Worm (Caenorhabditis elegans): ENCODE data around the gene C06A1.3.

Gene C06A1.3

DNA sequence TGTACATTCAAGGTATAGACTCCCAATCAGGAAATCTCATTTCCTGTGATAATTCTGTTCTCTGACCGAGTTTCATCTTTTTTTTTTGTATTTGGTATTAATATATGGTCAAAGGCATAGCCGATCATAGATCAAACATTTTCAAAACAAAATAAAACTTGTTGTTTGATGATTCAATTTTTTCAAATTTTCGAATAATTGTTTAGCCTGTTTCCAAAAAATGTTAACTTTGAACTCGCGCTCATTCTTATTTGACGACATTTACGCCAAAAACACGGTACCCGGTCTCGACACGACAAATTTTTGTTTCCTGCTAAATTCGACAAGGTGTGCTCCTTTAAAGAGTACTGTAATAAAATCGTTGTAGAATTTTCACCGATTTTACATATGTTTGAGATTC, 36.8 kb downstream of the C06A1.3 start:
- TF ChIP-seq hlh-30 (tag; optimal IDR thresholded peaks at IDR 0.05; ENCODE audit: insufficient read depth) = no peak
- no peak for TF ChIP-seq fax-1 (tag; optimal IDR thresholded peaks at IDR 0.05)
- TF ChIP-seq ceh-2 (tag; optimal IDR thresholded peaks at IDR 0.05) = no peak
- TF ChIP-seq ceh-31 (tag; optimal IDR thresholded peaks at IDR 0.05) = no peak
- TF ChIP-seq tbx-2 (tag; optimal IDR thresholded peaks at IDR 0.05) = no peak
- no peak for TF ChIP-seq ceh-30 (tag; optimal IDR thresholded peaks at IDR 0.05)
- TF ChIP-seq ama-1 (optimal IDR thresholded peaks at IDR 0.05) = no peak
- TF ChIP-seq ceh-48 (tag; optimal IDR thresholded peaks at IDR 0.05) = no peak
- no peak for TF ChIP-seq zip-5 (tag; optimal IDR thresholded peaks at IDR 0.05)
- no peak for TF ChIP-seq nhr-232 (tag; optimal IDR thresholded peaks at IDR 0.05)
- no peak for TF ChIP-seq dve-1 (tag; optimal IDR thresholded peaks at IDR 0.05)
- TF ChIP-seq ceh-22 (tag; optimal IDR thresholded peaks at IDR 0.05) = no peak

DNA sequence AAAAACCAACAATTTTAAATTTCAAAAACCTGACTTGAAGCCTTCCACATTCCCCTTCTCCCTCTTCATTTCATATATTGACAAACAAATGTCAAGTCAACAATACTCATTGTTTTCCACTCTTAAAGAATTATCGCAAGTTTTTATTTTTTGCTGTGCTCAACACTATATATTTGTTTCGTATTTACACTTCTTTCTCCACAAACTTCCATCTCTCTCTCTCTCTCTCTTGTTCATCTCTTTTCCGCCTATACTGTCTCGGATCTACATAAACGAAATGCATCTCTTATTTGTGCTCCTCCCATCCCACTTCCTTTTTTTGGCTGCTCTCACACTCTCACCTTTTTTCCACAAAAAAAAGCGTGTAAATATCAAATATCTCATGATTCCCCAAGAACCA, 40.7 kb downstream of the C06A1.3 start, which contains the start of gene C14A4.12:
Gene C14A4.12 (plus strand): TSS at position 301 of the 400 bp plus-strand sequence.
- TF ChIP-seq unc-86 (tag; optimal IDR thresholded peaks at IDR 0.05) = no peak
- TF ChIP-seq hlh-15 (tag; optimal IDR thresholded peaks at IDR 0.05) = no peak
- no peak for TF ChIP-seq ets-4 (tag; optimal IDR thresholded peaks at IDR 0.05)
- TF ChIP-seq lin-11 (tag; optimal IDR thresholded peaks at IDR 0.05) = no peak
- TF ChIP-seq T23F11.4 (GFP tag; optimal IDR thresholded peaks at IDR 0.05) = no peak
- TF ChIP-seq fkh-10 (GFP tag; optimal IDR thresholded peaks at IDR 0.05) = no peak
- TF ChIP-seq ahr-1 (tag; optimal IDR thresholded peaks at IDR 0.05) = no peak
- no peak for TF ChIP-seq sdc-2 (tag; optimal IDR thresholded peaks at IDR 0.05)
- no peak for TF ChIP-seq ceh-34 (tag; optimal IDR thresholded peaks at IDR 0.05)
- no peak for TF ChIP-seq madf-2 (tag; optimal IDR thresholded peaks at IDR 0.05)
- no peak for TF ChIP-seq odd-2 (tag; optimal IDR thresholded peaks at IDR 0.05)
- no peak for TF ChIP-seq che-1 (tag; optimal IDR thresholded peaks at IDR 0.05)
- no peak for TF ChIP-seq pag-3 (tag; optimal IDR thresholded peaks at IDR 0.05; ENCODE audit: borderline replicate concordance)
- no peak for TF ChIP-seq ttx-3 (tag; optimal IDR thresholded peaks at IDR 0.05)
- TF ChIP-seq tbx-7 (tag; optimal IDR thresholded peaks at IDR 0.05) = no peak
- no peak for TF ChIP-seq tbx-2 (tag; optimal IDR thresholded peaks at IDR 0.05)
- TF ChIP-seq sox-4 (tag; optimal IDR thresholded peaks at IDR 0.05) = no peak
- no peak for TF ChIP-seq ceh-14 (tag; optimal IDR thresholded peaks at IDR 0.05)
- TF ChIP-seq nfya-1 (tag; optimal IDR thresholded peaks at IDR 0.05) = no peak
- no peak for TF ChIP-seq ceh-19 (GFP tag; optimal IDR thresholded peaks at IDR 0.05)

DNA sequence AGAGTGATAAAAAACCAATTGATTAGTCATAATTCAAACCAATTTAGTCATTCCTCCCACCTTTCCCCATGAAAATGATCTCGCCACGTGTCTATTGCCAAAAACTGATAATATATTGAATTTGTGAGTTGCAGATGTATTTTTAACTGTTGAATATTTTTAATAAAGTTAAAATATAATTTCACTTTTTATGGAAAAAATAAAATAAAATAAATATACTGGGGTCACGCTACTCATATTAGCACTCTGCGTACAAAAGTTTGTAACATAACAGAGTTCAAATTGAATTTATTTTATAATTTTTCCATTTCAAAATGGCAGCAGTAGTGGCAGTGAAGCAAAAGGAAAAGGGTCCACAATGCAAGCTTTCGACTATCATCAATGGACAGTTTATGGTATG, 46.1 kb downstream of the C06A1.3 start, which contains the start of gene C14A4.13:
Gene C14A4.13 (plus strand): TSS at position 301 of the 400 bp plus-strand sequence.
- TF ChIP-seq dve-1 (tag; optimal IDR thresholded peaks at IDR 0.05) (no peak), ceh-24 (tag; optimal IDR thresholded peaks at IDR 0.05) (no peak)

DNA sequence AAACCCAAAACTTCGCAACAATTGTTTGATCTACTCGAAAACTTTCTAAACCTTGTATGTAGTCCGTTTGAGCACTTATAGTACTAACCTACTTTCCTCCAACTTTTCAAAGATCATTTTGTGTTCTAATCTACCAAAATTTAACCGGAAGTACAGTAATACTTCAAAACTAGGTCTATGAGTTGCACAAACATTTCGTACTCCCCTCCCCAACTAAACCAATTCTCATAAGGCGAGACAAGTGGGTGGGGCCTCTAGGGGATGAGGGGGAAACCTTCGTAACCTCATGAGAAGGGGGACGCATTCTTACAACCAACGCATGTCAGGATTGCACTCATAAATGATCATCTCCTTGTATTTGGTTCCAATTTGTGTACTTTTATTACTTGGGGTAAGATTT, 49.9 kb downstream of the C06A1.3 start, which contains the start of gene cutl-9:
Gene cutl-9 (plus strand): TSS at position 301 of the 400 bp plus-strand sequence.
- TF ChIP-seq lim-6 (tag; optimal IDR thresholded peaks at IDR 0.05) (no peak), C38D4.7 (GFP tag; optimal IDR thresholded peaks at IDR 0.05) (no peak), unc-42 (tag; optimal IDR thresholded peaks at IDR 0.05) (no peak), ceh-22 (tag; optimal IDR thresholded peaks at IDR 0.05) (no peak), Y22D7AL.16 (tag; optimal IDR thresholded peaks at IDR 0.05) (no peak), ets-4 (tag; optimal IDR thresholded peaks at IDR 0.05) (no peak), ama-1 (optimal IDR thresholded peaks at IDR 0.05) (no peak), pqm-1 (tag; optimal IDR thresholded peaks at IDR 0.05) (no peak), sox-4 (tag; optimal IDR thresholded peaks at IDR 0.05) (no peak), pha-2 (tag; optimal IDR thresholded peaks at IDR 0.05) (no peak), ahr-1 (tag; optimal IDR thresholded peaks at IDR 0.05) (no peak), npax-4 (tag; optimal IDR thresholded peaks at IDR 0.05) (no peak), hlh-13 (GFP tag; optimal IDR thresholded peaks at IDR 0.05) (no peak), ceh-45 (GFP tag; IDR thresholded peaks at IDR 0.05) (no peak), ceh-2 (tag; optimal IDR thresholded peaks at IDR 0.05) (no peak), gmeb-2 (tag; optimal IDR thresholded peaks at IDR 0.05) (no peak), K02D7.2 (tag; optimal IDR thresholded peaks at IDR 0.05) (no peak)

Data from whole organism, late embryonic.